Fruit fly (Drosophila melanogaster) whole organism, pupa: Measurements from ENCODE around the gene ctp.

ENCODE experiments used
- CG10348 ChIP-seq: fragments of 200-800 bp; sonication (Bioruptor generic); IDR thresholded peaks from 2 replicates; pipeline ENCODE4 v1.3.6; 2022; ENCODE audit warnings: missing biosample characterization, missing genetic modification characterization
- CG13204 ChIP-seq: fragments of 200-800 bp; sonication (Bioruptor generic); optimal IDR thresholded peaks from 2 replicates; lab custom pipeline; 2018; ENCODE audit warnings: missing biosample characterization, mild to moderate bottlenecking, missing genetic modification characterization, moderate library complexity
- CG15710 ChIP-seq: fragments of 200-800 bp; sonication (Bioruptor generic); optimal IDR thresholded peaks from 2 replicates; lab custom pipeline; 2018; ENCODE audit warnings: missing biosample characterization, mild to moderate bottlenecking, missing genetic modification characterization, moderate library complexity
- CG17806 ChIP-seq: fragments of 200-800 bp; sonication (Bioruptor generic); optimal IDR thresholded peaks from 2 replicates; lab custom pipeline; 2018; ENCODE audit warnings: missing biosample characterization, mild to moderate bottlenecking, missing genetic modification characterization, moderate library complexity
- CG8159 ChIP-seq: fragments of 200-800 bp; sonication (Bioruptor generic); optimal IDR thresholded peaks from 3 replicates; lab custom pipeline; 2018; ENCODE audit warnings: missing biosample characterization, mild to moderate bottlenecking, missing genetic modification characterization, moderate library complexity
- CG8301 ChIP-seq: fragments of 200-800 bp; sonication (Bioruptor generic); optimal IDR thresholded peaks from 2 replicates; lab custom pipeline; 2018; ENCODE audit warnings: missing biosample characterization, mild to moderate bottlenecking, missing genetic modification characterization
- D1 ChIP-seq: fragments of 200-800 bp; sonication (Bioruptor generic); optimal IDR thresholded peaks from 2 replicates; lab custom pipeline; 2018; ENCODE audit warnings: missing biosample characterization, mild to moderate bottlenecking, missing genetic modification characterization, moderate library complexity
- EcR ChIP-seq: fragments of 200-800 bp; sonication (Bioruptor generic); optimal IDR thresholded peaks from 3 replicates; lab custom pipeline; 2019; ENCODE audit warnings: missing biosample characterization, missing genetic modification characterization, mild to moderate bottlenecking, moderate library complexity, missing genetic modification reagents
- Pif1B ChIP-seq: fragments of 200-800 bp; sonication (Bioruptor generic); optimal IDR thresholded peaks from 3 replicates; lab custom pipeline; 2016; ENCODE audit warnings: missing biosample characterization, missing genetic modification characterization
- Snoo ChIP-seq: fragments of 200-800 bp; sonication (Bioruptor generic); optimal IDR thresholded peaks from 3 replicates; lab custom pipeline; 2017; ENCODE audit warnings: missing biosample characterization, mild to moderate bottlenecking, missing genetic modification characterization, inconsistent platforms
- fd96Ca ChIP-seq: fragments of 200-800 bp; sonication (Bioruptor generic); IDR thresholded peaks from 3 replicates; pipeline ENCODE4 v1.3.6; 2022; ENCODE audit warnings: missing biosample characterization, missing genetic modification characterization

dm6 chrX:4664107-4664506 is 23.5 kb upstream of the ctp start:
- no peak for TF ChIP-seq CG8159 (tag; lab: Kevin White, UChicago)
- TF ChIP-seq EcR (GFP tag; lab: Kevin White, UChicago): peak; percentile 43
- no peak for TF ChIP-seq fd96Ca (GFP tag; lab: Robert Waterston, UW)
- no peak for TF ChIP-seq D1
- TF ChIP-seq CG10348 (GFP tag; lab: Robert Waterston, UW): no peak
- TF ChIP-seq CG15710 (tag; lab: Kevin White, UChicago): peak; percentile 8
- no peak for TF ChIP-seq CG13204 (GFP tag; lab: Kevin White, UChicago)
- no peak for TF ChIP-seq Snoo (tag; lab: Kevin White, UChicago)
- TF ChIP-seq CG17806 (tag; lab: Kevin White, UChicago): no peak
- no peak for TF ChIP-seq CG8301
- TF ChIP-seq Pif1B: no peak
